Fruit fly (Drosophila melanogaster) S2 (cell line): ENCODE data around the gene Sqor.

Experiments used
- CG8478 ChIP-seq: fragments of >200 bp; optimal IDR thresholded peaks from 2 replicates; lab custom pipeline; 2018
- CTCF ChIP-seq, 2 experiments: fragments of >200 bp; optimal IDR thresholded peaks; 2 replicates each; lab custom pipeline; 2018

DNA sequence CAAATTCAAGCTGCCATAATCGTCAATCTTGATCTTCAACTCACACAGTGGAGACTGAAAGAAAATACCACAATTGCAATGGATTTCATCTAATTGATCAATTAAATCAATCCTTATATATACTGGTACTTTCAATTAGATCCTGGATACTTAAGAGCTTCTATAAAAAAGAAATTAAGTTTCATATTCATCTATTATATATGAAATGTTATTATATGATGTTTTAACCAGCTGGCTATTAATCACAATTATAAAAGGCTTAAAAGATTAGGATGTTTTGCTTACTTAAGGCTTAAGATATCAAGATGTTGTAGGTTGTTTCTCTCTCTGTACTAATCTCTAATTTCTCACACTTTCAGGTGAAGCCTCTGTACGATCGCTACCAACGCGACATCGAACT, 35.1 kb upstream of the Sqor start:
- TF ChIP-seq CG8478 (no peak), CTCF (optimal IDR thresholded peaks at IDR 0.05; lab: Kevin White, UChicago) (no peak)
